Worm (Caenorhabditis elegans) whole organism, young adult: ENCODE results near the gene acp-5.
A peak's percentile ranks its signal among the peaks of the same experiment; 100 is the strongest.

ENCODE experiments used
- B0035.1 ChIP-seq: sonication (generic microtip); optimal IDR thresholded peaks from 2 replicates; lab custom pipeline; 2016; ENCODE audit warnings: missing genetic modification characterization, mild to moderate bottlenecking, missing compliant biosample characterization, missing genotype, missing genetic modification reagents
- B0336.3 ChIP-seq: fragments of 200-800 bp; sonication (Bioruptor generic); IDR thresholded peaks from 2 replicates; pipeline ENCODE4 v1.3.6; 2022; ENCODE audit warnings: missing genetic modification characterization, missing compliant biosample characterization
- C06A6.2 ChIP-seq: fragments of 200-800 bp; sonication (Bioruptor generic); conservative IDR thresholded peaks from 2 replicates; pipeline ENCODE4 v1.3.6; 2022; ENCODE audit warnings: missing genetic modification characterization, missing compliant biosample characterization
- F22D6.2 ChIP-seq: sonication (generic microtip); optimal IDR thresholded peaks from 2 replicates; lab custom pipeline; 2016; ENCODE audit warnings: mild to moderate bottlenecking, missing genetic modification characterization, missing compliant biosample characterization
- F52B5.7 ChIP-seq: sonication (generic microtip); optimal IDR thresholded peaks from 2 replicates; lab custom pipeline; 2016; ENCODE audit warnings: mild to moderate bottlenecking, missing genetic modification characterization, missing compliant biosample characterization
- F57A8.1 ChIP-seq: fragments of 200-800 bp; sonication (Bioruptor generic); optimal IDR thresholded peaks from 2 replicates; lab custom pipeline; 2018; ENCODE audit warnings: mild to moderate bottlenecking, missing genetic modification characterization, moderate library complexity, missing compliant biosample characterization
- F57C9.4 ChIP-seq: sonication (generic microtip); optimal IDR thresholded peaks from 2 replicates; lab custom pipeline; 2017; ENCODE audit warnings: mild to moderate bottlenecking, missing genetic modification characterization, missing compliant biosample characterization
- Y53G8AR.9 ChIP-seq: fragments of 200-800 bp; sonication (Bioruptor generic); conservative IDR thresholded peaks from 2 replicates; pipeline ENCODE4 v1.3.6; 2022; ENCODE audit warnings: missing genetic modification reagents, missing genetic modification characterization, missing compliant biosample characterization
- ama-1 ChIP-seq, 3 experiments: fragments of 150-350 bp in 1 of 3; sonication (generic microtip) in 2 of 3; optimal IDR thresholded peaks; 2 replicates each; lab custom pipeline; 2014 to 2018; ENCODE audit warnings: missing biosample characterization in 2 of 3, missing genetic modification characterization in 2 of 3, missing genetic modification reagents in 2 of 3
- atf-7 ChIP-seq: sonication (generic microtip); optimal IDR thresholded peaks from 2 replicates; lab custom pipeline; 2017; ENCODE audit warnings: mild to moderate bottlenecking, missing genetic modification characterization, missing compliant biosample characterization
- attf-5 ChIP-seq: fragments of 200-800 bp; sonication (Bioruptor generic); optimal IDR thresholded peaks from 2 replicates; lab custom pipeline; 2018; ENCODE audit warnings: mild to moderate bottlenecking, missing genetic modification characterization, missing compliant biosample characterization
- bed-2 ChIP-seq: fragments of 200-800 bp; sonication (Bioruptor generic); IDR thresholded peaks from 2 replicates; pipeline ENCODE4 v1.3.6; 2022; ENCODE audit warnings: missing genetic modification reagents, missing genetic modification characterization, missing compliant biosample characterization
- ccch-3 ChIP-seq: fragments of 200-800 bp; sonication (Bioruptor generic); optimal IDR thresholded peaks from 2 replicates; lab custom pipeline; 2018; ENCODE audit warnings: mild to moderate bottlenecking, missing genetic modification characterization, missing compliant biosample characterization
- ceh-40 ChIP-seq: fragments of 200-800 bp; sonication (Bioruptor generic); IDR thresholded peaks from 2 replicates; pipeline ENCODE4 v1.3.6; 2022; ENCODE audit warnings: missing genetic modification characterization, missing compliant biosample characterization
- chd-7 ChIP-seq: sonication (generic microtip); optimal IDR thresholded peaks from 2 replicates; lab custom pipeline; 2016; ENCODE audit warnings: mild to moderate bottlenecking, missing genetic modification characterization, moderate library complexity, missing compliant biosample characterization
- dox-1 ChIP-seq: fragments of 200-800 bp; sonication (Bioruptor generic); IDR thresholded peaks from 2 replicates; pipeline ENCODE4 v1.3.6; 2022; ENCODE audit warnings: missing genetic modification reagents, missing genetic modification characterization, missing compliant biosample characterization
- dpff-1 ChIP-seq: sonication (generic microtip); optimal IDR thresholded peaks from 2 replicates; lab custom pipeline; 2017; ENCODE audit warnings: mild to moderate bottlenecking, missing genetic modification characterization, missing compliant biosample characterization
- dpl-1 ChIP-seq: fragments of 150-350 bp; optimal IDR thresholded peaks from 2 replicates; lab custom pipeline; 2014; ENCODE audit warnings: missing biosample characterization, missing genetic modification reagents, missing genetic modification characterization
- efl-1 ChIP-seq: fragments of 150-350 bp; optimal IDR thresholded peaks from 2 replicates; lab custom pipeline; 2014; ENCODE audit warnings: missing biosample characterization, missing genetic modification reagents, missing genetic modification characterization
- egrh-3 ChIP-seq: fragments of 200-800 bp; sonication (Bioruptor generic); IDR thresholded peaks from 2 replicates; pipeline ENCODE4 v1.3.6; 2022; ENCODE audit warnings: missing genetic modification reagents, missing genetic modification characterization, missing compliant biosample characterization
- ets-4 ChIP-seq: fragments of 200-800 bp; sonication (Bioruptor generic); optimal IDR thresholded peaks from 2 replicates; lab custom pipeline; 2018; ENCODE audit warnings: mild to moderate bottlenecking, missing genetic modification characterization, missing compliant biosample characterization
- fkh-3 ChIP-seq: sonication (generic microtip); optimal IDR thresholded peaks from 2 replicates; lab custom pipeline; 2016; ENCODE audit warnings: mild to moderate bottlenecking, missing genetic modification characterization, missing compliant biosample characterization
- gei-17 ChIP-seq: fragments of 200-800 bp; sonication (Bioruptor generic); optimal IDR thresholded peaks from 2 replicates; lab custom pipeline; 2018; ENCODE audit warnings: mild to moderate bottlenecking, missing genetic modification characterization, missing compliant biosample characterization
- hlh-26 ChIP-seq: fragments of 200-800 bp; sonication (Bioruptor generic); conservative IDR thresholded peaks from 2 replicates; pipeline ENCODE4 v1.3.6; 2022; ENCODE audit warnings: missing genetic modification reagents, missing genetic modification characterization, missing compliant biosample characterization
- hmg-1.2 ChIP-seq: fragments of 200-800 bp; sonication (Bioruptor generic); IDR thresholded peaks from 2 replicates; pipeline ENCODE4 v1.3.6; 2022; ENCODE audit warnings: missing genetic modification reagents, missing genetic modification characterization, missing compliant biosample characterization
- lag-1 ChIP-seq: fragments of 200-800 bp; sonication (Bioruptor generic); IDR thresholded peaks from 2 replicates; pipeline ENCODE4 v1.3.6; 2022; ENCODE audit warnings: missing genetic modification reagents, missing genetic modification characterization, missing compliant biosample characterization
- let-607 ChIP-seq, 2 experiments: fragments of 200-800 bp in 1 of 2; sonication (Bioruptor generic) in 1 of 2; sonication (generic microtip) in 1 of 2; optimal IDR thresholded peaks; 2 replicates each; lab custom pipeline; 2016 to 2018; ENCODE audit warnings: mild to moderate bottlenecking in 2 of 2, missing compliant biosample characterization in 2 of 2, missing genetic modification characterization in 2 of 2, moderate library complexity in 2 of 2, missing genotype in 1 of 2
- madf-3 ChIP-seq: fragments of 200-800 bp; sonication (Bioruptor generic); IDR thresholded peaks from 2 replicates; pipeline ENCODE4 v1.3.6; 2022; ENCODE audit warnings: missing genetic modification reagents, missing genetic modification characterization, missing compliant biosample characterization
- nfya-1 ChIP-seq: sonication (generic microtip); optimal IDR thresholded peaks from 2 replicates; lab custom pipeline; 2017; ENCODE audit warnings: antibody characterized with exemption, missing compliant biosample characterization, missing genetic modification characterization, borderline replicate concordance; ENCODE audit not compliant: insufficient read depth
- nfya-2 ChIP-seq: fragments of 200-800 bp; sonication (Bioruptor generic); IDR thresholded peaks from 2 replicates; pipeline ENCODE4 v1.3.6; 2022; ENCODE audit warnings: missing genetic modification reagents, missing genetic modification characterization, missing compliant biosample characterization
- nhr-120 ChIP-seq: fragments of 200-800 bp; sonication (Bioruptor generic); IDR thresholded peaks from 2 replicates; pipeline ENCODE4 v1.3.6; 2022; ENCODE audit warnings: missing genetic modification characterization, missing compliant biosample characterization
- nhr-27 ChIP-seq: fragments of 200-800 bp; sonication (Bioruptor generic); optimal IDR thresholded peaks from 2 replicates; lab custom pipeline; 2018; ENCODE audit warnings: mild to moderate bottlenecking, missing genetic modification characterization, moderate library complexity, missing compliant biosample characterization
- nhr-80 ChIP-seq: sonication (generic microtip); optimal IDR thresholded peaks from 2 replicates; lab custom pipeline; 2016; ENCODE audit warnings: missing genetic modification characterization, missing compliant biosample characterization
- nhr-90 ChIP-seq: sonication (generic microtip); optimal IDR thresholded peaks from 2 replicates; lab custom pipeline; 2016; ENCODE audit warnings: missing genotype, mild to moderate bottlenecking, missing genetic modification characterization, missing compliant biosample characterization
- snpc-1.3 ChIP-seq: sonication (generic microtip); optimal IDR thresholded peaks from 2 replicates; lab custom pipeline; 2017; ENCODE audit warnings: missing genetic modification characterization, mild to moderate bottlenecking, missing compliant biosample characterization, antibody characterized with exemption, moderate library complexity, missing genotype, missing genetic modification reagents; ENCODE audit not compliant: insufficient read depth
- snpc-3.4 ChIP-seq: sonication (generic microtip); optimal IDR thresholded peaks from 2 replicates; lab custom pipeline; 2017; ENCODE audit warnings: missing genetic modification characterization, mild to moderate bottlenecking, missing compliant biosample characterization, antibody characterized with exemption, moderate library complexity, missing genotype, missing genetic modification reagents
- somi-1 ChIP-seq: fragments of 200-800 bp; sonication (Bioruptor generic); optimal IDR thresholded peaks from 2 replicates; lab custom pipeline; 2018; ENCODE audit warnings: mild to moderate bottlenecking, missing genetic modification characterization, missing compliant biosample characterization
- tbp1 ChIP-seq: fragments of 200-800 bp; sonication (Bioruptor generic); optimal IDR thresholded peaks from 2 replicates; lab custom pipeline; 2018; ENCODE audit warnings: mild to moderate bottlenecking, missing genetic modification characterization, missing compliant biosample characterization
- unc-130 ChIP-seq: sonication (generic microtip); optimal IDR thresholded peaks from 2 replicates; lab custom pipeline; 2016; ENCODE audit warnings: missing genetic modification reagents, missing genetic modification characterization, missing compliant biosample characterization
- ztf-18 ChIP-seq: sonication (generic microtip); optimal IDR thresholded peaks from 2 replicates; lab custom pipeline; 2016; ENCODE audit warnings: missing genotype, mild to moderate bottlenecking, missing genetic modification characterization, missing compliant biosample characterization
- ztf-26 ChIP-seq: sonication (generic microtip); optimal IDR thresholded peaks from 2 replicates; lab custom pipeline; 2017; ENCODE audit warnings: missing genetic modification characterization, missing compliant biosample characterization
- ztf-28 ChIP-seq: fragments of 200-800 bp; sonication (Bioruptor generic); IDR thresholded peaks from 2 replicates; pipeline ENCODE4 v1.3.6; 2022; ENCODE audit warnings: missing genetic modification reagents, missing genetic modification characterization, missing compliant biosample characterization
- ztf-3 ChIP-seq: fragments of 200-800 bp; sonication (Bioruptor generic); optimal IDR thresholded peaks from 2 replicates; lab custom pipeline; 2018; ENCODE audit warnings: mild to moderate bottlenecking, missing genetic modification characterization, missing compliant biosample characterization

Gene acp-5

DNA sequence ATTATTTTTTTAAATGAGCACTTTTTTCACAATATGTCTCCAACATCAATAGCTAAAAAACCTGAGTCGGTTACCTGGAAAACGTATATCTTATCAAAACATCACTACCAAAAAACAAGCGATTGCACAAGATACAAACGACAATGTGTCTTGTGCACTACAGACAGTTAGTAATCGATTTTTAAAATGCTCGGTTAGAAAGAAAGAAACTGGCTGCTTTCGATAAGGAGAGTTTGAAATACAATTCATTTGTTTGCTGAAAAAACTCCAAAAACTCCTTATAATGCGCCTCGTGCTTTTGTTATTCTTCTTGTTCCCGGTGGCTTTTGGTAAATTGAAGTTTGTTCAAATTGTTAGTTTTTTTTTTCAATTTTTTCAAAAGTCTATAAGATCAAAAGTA is at the start of gene acp-5:
Gene acp-5, plus strand, starts transcription at position 261 of the 400 bp plus-strand sequence.
- TF ChIP-seq nhr-80 (tag; lab: Kevin White, UChicago): peak; percentile 40
- TF ChIP-seq F52B5.7: no peak
- TF ChIP-seq ztf-26 (tag; lab: Kevin White, UChicago): no peak
- TF ChIP-seq snpc-3.4 (tag; lab: Kevin White, UChicago): no peak
- no peak for TF ChIP-seq ama-1 (optimal IDR thresholded peaks at IDR 0.05; lab: Kevin White, UChicago)
- TF ChIP-seq ama-1 (GFP tag; optimal IDR thresholded peaks at IDR 0.05; lab: Kevin White, UChicago): no peak
- no peak for TF ChIP-seq chd-7 (tag; lab: Kevin White, UChicago)
- TF ChIP-seq, all 124 proteins: peak for 1

DNA sequence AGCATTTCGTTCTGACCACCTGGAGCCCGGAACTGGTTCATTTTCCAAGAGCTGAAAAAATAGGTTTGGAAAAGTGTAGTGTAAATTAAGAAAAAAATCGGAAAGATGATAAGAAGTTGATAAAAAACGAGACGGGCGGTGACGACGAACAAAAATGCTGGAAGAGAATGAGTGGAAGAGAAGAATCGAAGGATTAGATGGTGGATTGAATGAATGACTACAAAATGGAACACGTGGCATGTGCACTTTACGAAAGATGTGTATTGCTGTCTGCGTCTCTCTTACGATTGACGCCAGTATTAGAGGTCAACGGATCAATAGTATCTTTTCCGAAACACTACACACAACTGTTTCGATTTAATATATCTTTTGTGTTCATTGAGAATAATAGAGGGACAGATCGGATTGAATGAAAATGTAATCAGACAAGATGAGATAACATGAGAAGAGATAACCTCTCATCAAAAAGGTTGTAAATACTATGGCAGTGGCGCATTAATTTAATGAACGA is 48.5 kb upstream of the acp-5 start, which contains the start of gene sft-4:
Gene sft-4, minus strand, starts transcription at position 51 of the 511 bp plus-strand sequence.
- TF ChIP-seq nhr-90 (tag; lab: Kevin White, UChicago): no peak
- peak; percentile 58 for TF ChIP-seq nhr-80 (tag; lab: Kevin White, UChicago)
- peak; percentile 23; the same call in 1 of the 2 replicates for TF ChIP-seq hmg-1.2 (GFP tag; lab: Robert Waterston, UW)
- no peak for TF ChIP-seq snpc-1.3 (tag; lab: Kevin White, UChicago)
- no peak for TF ChIP-seq Y53G8AR.9 (GFP tag; lab: Robert Waterston, UW)
- peak; percentile 88 to 91 for TF ChIP-seq let-607 (tag; optimal IDR thresholded peaks at IDR 0.05; lab: Kevin White, UChicago)
- no peak for TF ChIP-seq atf-7 (tag; lab: Kevin White, UChicago)
- peak; percentile 32 for TF ChIP-seq ztf-18 (tag; lab: Kevin White, UChicago)

DNA sequence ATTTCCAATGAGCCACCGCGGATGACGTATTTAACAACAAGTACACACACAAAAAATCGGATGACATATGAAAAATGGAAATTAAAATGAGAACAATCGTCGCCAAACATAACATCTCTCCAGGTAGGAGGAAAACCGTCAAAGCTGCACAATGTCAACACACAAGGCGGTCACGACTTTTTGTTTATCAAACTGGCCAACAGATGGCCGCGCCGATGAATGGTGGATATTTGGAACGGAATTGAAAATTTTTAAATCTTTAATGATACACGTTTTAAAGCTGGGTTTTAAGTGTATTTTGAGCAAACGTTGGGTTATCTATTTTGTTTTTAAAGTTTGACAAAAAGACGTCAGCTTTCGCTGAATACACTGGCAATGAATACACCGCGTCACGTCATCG is 47.9 kb upstream of the acp-5 start:
- TF ChIP-seq gei-17 (GFP tag; lab: Kevin White, UChicago): no peak
- TF ChIP-seq B0336.3: no peak
- no peak for TF ChIP-seq let-607 (tag; optimal IDR thresholded peaks at IDR 0.05; lab: Kevin White, UChicago)
- TF ChIP-seq ets-4 (GFP tag; lab: Kevin White, UChicago): no peak
- no peak for TF ChIP-seq somi-1 (GFP tag; lab: Kevin White, UChicago)
- no peak for TF ChIP-seq attf-5 (GFP tag; lab: Kevin White, UChicago)
- no peak for TF ChIP-seq nfya-2 (GFP tag; lab: Robert Waterston, UW)
- TF ChIP-seq ztf-3: no peak
- TF ChIP-seq madf-3 (GFP tag; lab: Robert Waterston, UW): no peak
- TF ChIP-seq lag-1 (GFP tag; lab: Robert Waterston, UW): no peak
- no peak for TF ChIP-seq nhr-27 (tag; lab: Kevin White, UChicago)
- TF ChIP-seq unc-130 (GFP tag; lab: Kevin White, UChicago): no peak
- no peak for TF ChIP-seq F57A8.1 (GFP tag; lab: Kevin White, UChicago)
- no peak for TF ChIP-seq ztf-28 (GFP tag; lab: Robert Waterston, UW)
- TF ChIP-seq fkh-3 (tag; lab: Kevin White, UChicago): no peak
- TF ChIP-seq dox-1 (GFP tag; lab: Robert Waterston, UW): no peak
- TF ChIP-seq efl-1 (GFP tag; lab: Kevin White, UChicago): no peak
- TF ChIP-seq F22D6.2 (tag; lab: Kevin White, UChicago): no peak
- TF ChIP-seq egrh-3: no peak
- no peak for TF ChIP-seq nfya-1 (tag; lab: Kevin White, UChicago)

DNA sequence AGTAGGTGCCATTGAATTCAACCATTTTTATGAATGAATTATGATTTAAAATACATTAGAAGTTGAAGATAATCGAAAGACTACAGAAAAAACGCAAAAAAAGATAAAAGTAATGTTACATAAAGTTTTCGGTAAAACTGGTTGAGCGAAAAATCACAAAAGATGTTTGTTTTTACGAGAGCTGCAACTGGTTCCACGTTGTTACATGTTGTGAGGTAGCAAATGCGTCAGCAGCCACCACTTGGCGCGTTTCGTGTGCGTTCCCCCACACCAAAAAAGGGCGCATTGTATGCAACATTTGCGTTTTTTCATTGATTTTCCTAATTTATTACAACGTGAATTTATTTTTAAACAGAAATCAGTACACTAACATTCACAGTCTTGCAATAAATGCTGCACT is 47.1 kb upstream of the acp-5 start, which contains the start of gene gakh-1:
Gene gakh-1, plus strand, starts transcription at position 347 of the 400 bp plus-strand sequence.
- TF ChIP-seq dpl-1 (GFP tag; lab: Kevin White, UChicago) (no peak), ceh-40 (GFP tag; lab: Robert Waterston, UW) (no peak), dpff-1 (tag; lab: Kevin White, UChicago) (no peak), B0035.1 (tag; lab: Kevin White, UChicago) (no peak), ama-1 (optimal IDR thresholded peaks at IDR 0.05; lab: Kevin White, UChicago) (no peak), ama-1 (GFP tag; optimal IDR thresholded peaks at IDR 0.05; lab: Kevin White, UChicago) (no peak), bed-2 (GFP tag; lab: Robert Waterston, UW) (no peak), ccch-3 (GFP tag; lab: Kevin White, UChicago) (no peak), tbp1 (no peak), hlh-26 (no peak), gei-17 (GFP tag; lab: Kevin White, UChicago) (peak; percentile 2), F57A8.1 (GFP tag; lab: Kevin White, UChicago) (no peak), C06A6.2 (no peak), efl-1 (GFP tag; lab: Kevin White, UChicago) (no peak), dox-1 (GFP tag; lab: Robert Waterston, UW) (peak; percentile 48), F57C9.4 (tag; lab: Kevin White, UChicago) (no peak), nhr-120 (GFP tag; lab: Robert Waterston, UW) (no peak), egrh-3 (no peak)
